Fruit fly (Drosophila melanogaster): ENCODE measurements around the gene FoxK.
"Not testable (repeated sequence)": the region's sequence is repeated elsewhere in the genome, so short reads cannot be mapped to it uniquely, and the experiment has no call there.

dm6 chr3L:11132055-11132454 is 11.5 kb upstream of the FoxK start, which contains the start of gene CG32074:
- not testable (repeated sequence) for TF ChIP-seq CG34406, CG10631, Sox102F, dac (GFP tag; optimal IDR thresholded peaks at IDR 0.05)
